Worm (Caenorhabditis elegans) whole organism, L3 larva: Measurements from ENCODE around the gene C12D8.13.

ENCODE experiments used
- eor-1 ChIP-seq, 2 experiments: fragments of 150-350 bp; optimal IDR thresholded peaks; 2 replicates each; lab custom pipeline; 2014 to 2018; ENCODE audit warnings: missing biosample characterization in 2 of 2, missing genetic modification characterization in 2 of 2
- fos-1 ChIP-seq: fragments of 150-350 bp; optimal IDR thresholded peaks from 2 replicates; lab custom pipeline; 2014; ENCODE audit warnings: missing biosample characterization, missing genetic modification characterization
- nhr-23 ChIP-seq: fragments of 150-350 bp; optimal IDR thresholded peaks from 2 replicates; lab custom pipeline; 2014; ENCODE audit warnings: missing biosample characterization, missing genetic modification reagents, missing genetic modification characterization
- nhr-25 ChIP-seq: sonication (generic microtip); optimal IDR thresholded peaks from 2 replicates; lab custom pipeline; 2017; ENCODE audit warnings: missing biosample characterization, missing genetic modification characterization
- nhr-28 ChIP-seq: fragments of 150-350 bp; optimal IDR thresholded peaks from 2 replicates; lab custom pipeline; 2014; ENCODE audit warnings: missing biosample characterization, missing genetic modification characterization
- snpc-4 ChIP-seq: fragments of 150-350 bp; optimal IDR thresholded peaks from 2 replicates; lab custom pipeline; 2014; ENCODE audit warnings: missing biosample characterization, missing genetic modification characterization
- zag-1 ChIP-seq: fragments of 150-350 bp; optimal IDR thresholded peaks from 2 replicates; lab custom pipeline; 2014; ENCODE audit warnings: missing biosample characterization, missing genetic modification characterization

- no peak for TF ChIP-seq eor-1 (tag; optimal IDR thresholded peaks at IDR 0.05; lab: Kevin White, UChicago)
- no peak for TF ChIP-seq nhr-23 (tag; lab: Kevin White, UChicago)
- TF ChIP-seq fos-1 (tag; lab: Kevin White, UChicago) = no peak
- TF ChIP-seq nhr-28 (tag; lab: Kevin White, UChicago) = no peak
- no peak for TF ChIP-seq snpc-4
- TF ChIP-seq nhr-25 (tag; lab: Kevin White, UChicago) = no peak
- TF ChIP-seq zag-1 = no peak
These were observed 3.8 kb downstream of the C12D8.13 start, which contains the start of gene ZK856.14 for ce11 chrV:10216724-10217123.
